Fruit fly (Drosophila melanogaster): ENCODE data around the gene CG11878.

The CG11878 gene

dm6 chr3R:25283209-25283670, 9.6 kb downstream of the CG11878 start, which contains the start of gene CG31300:
Gene CG31300, plus strand, starts transcription at chr3R:25283620.
- TF ChIP-seq psq (optimal IDR thresholded peaks at IDR 0.05) = no peak
- no peak for TF ChIP-seq h (optimal IDR thresholded peaks at IDR 0.05)
- no peak for TF ChIP-seq Sin3A (optimal IDR thresholded peaks at IDR 0.05)
- no peak for TF ChIP-seq insv (optimal IDR thresholded peaks at IDR 0.05)
- no peak for TF ChIP-seq ttk (optimal IDR thresholded peaks at IDR 0.05)
- no peak for TF ChIP-seq Myc (optimal IDR thresholded peaks at IDR 0.05)

dm6 chr3R:25285173-25285572, 11.5 kb downstream of the CG11878 start, which contains the start of gene CG31104:
Gene CG31104, plus strand, starts transcription at chr3R:25285473.
- TF ChIP-seq h (optimal IDR thresholded peaks at IDR 0.05) (no peak), Sin3A (optimal IDR thresholded peaks at IDR 0.05) (no peak), Myc (optimal IDR thresholded peaks at IDR 0.05) (no peak), psq (optimal IDR thresholded peaks at IDR 0.05) (no peak), insv (optimal IDR thresholded peaks at IDR 0.05) (no peak), ttk (optimal IDR thresholded peaks at IDR 0.05) (no peak)

DNA sequence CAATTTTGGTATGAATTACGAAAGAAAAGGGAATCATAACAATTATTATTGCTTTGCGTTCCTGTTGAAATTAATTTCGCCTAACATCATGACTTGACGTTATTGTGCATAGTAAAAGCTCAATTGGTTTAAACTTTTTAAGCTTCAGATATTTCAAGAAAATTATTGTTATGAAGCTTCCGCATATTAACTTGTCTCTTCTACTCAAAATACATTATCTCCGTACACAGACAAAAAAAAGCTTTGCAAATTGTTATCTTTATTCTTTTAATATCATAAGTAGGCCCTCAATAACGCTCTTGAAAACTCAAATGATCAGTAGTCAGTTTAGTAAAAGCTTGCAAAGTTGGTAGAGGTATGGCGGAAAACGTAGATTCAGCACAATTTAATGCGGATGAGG, 13.5 kb downstream of the CG11878 start, which contains the start of gene CG13658:
TSS of gene CG13658 (plus strand) at position 347 of the 400 bp plus-strand sequence.
- TF ChIP-seq Sin3A (optimal IDR thresholded peaks at IDR 0.05) = no peak
- no peak for TF ChIP-seq h (optimal IDR thresholded peaks at IDR 0.05)
- TF ChIP-seq insv (optimal IDR thresholded peaks at IDR 0.05) = no peak
- no peak for TF ChIP-seq ttk (optimal IDR thresholded peaks at IDR 0.05)
- TF ChIP-seq Myc (optimal IDR thresholded peaks at IDR 0.05) = no peak
- no peak for TF ChIP-seq psq (optimal IDR thresholded peaks at IDR 0.05)

DNA sequence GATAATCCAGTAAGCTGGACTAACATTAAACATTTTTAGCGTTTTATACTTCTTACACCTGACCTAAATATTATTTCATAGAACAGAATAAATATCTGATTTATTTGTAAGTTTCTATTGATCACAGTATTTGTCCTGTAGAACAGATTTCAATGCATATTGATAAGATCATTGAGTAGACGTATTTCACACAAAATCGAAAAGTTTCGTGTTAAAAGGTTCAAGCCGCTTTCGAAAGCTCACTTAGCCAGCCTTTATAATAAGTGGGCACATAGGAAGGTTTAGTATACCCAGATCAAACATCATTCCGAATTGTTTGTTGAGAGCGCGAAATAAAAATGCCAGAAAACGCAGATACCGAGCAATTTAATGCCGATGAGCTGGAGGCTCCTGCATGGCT, 16.0 kb downstream of the CG11878 start, which contains the start of gene CG11893:
TSS of gene CG11893 (plus strand) at position 301 of the 400 bp plus-strand sequence.
- TF ChIP-seq h (optimal IDR thresholded peaks at IDR 0.05) (no peak), Sin3A (optimal IDR thresholded peaks at IDR 0.05) (no peak), insv (optimal IDR thresholded peaks at IDR 0.05) (no peak), Myc (optimal IDR thresholded peaks at IDR 0.05) (no peak)

DNA sequence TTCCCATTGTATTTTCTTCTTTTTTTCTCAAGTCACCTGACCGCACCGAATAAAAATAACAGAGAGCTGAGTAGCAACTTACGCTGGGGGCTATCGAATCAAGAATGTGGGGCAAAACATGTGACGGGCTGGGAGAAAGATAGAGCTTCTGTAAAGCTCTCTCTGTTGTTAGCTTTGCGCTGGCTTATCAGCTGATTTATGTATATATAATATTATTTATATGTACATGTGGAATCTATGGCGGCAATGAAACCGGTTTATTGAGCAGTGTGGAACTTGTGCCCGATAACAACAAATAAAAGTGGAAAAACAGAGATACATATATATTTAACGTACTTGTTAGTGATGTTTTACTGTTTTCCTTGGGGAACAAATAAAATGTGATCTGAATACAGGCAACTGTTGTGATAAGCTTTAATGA, 19.2 kb downstream of the CG11878 start, which contains the start of gene CG31098:
TSS of gene CG31098 (minus strand) at position 114 of the 421 bp plus-strand sequence.
- TF ChIP-seq Myc (optimal IDR thresholded peaks at IDR 0.05) (no peak), Sin3A (optimal IDR thresholded peaks at IDR 0.05) (no peak), psq (optimal IDR thresholded peaks at IDR 0.05) (no peak), ttk (optimal IDR thresholded peaks at IDR 0.05) (no peak), insv (optimal IDR thresholded peaks at IDR 0.05) (no peak), h (optimal IDR thresholded peaks at IDR 0.05) (no peak)

DNA sequence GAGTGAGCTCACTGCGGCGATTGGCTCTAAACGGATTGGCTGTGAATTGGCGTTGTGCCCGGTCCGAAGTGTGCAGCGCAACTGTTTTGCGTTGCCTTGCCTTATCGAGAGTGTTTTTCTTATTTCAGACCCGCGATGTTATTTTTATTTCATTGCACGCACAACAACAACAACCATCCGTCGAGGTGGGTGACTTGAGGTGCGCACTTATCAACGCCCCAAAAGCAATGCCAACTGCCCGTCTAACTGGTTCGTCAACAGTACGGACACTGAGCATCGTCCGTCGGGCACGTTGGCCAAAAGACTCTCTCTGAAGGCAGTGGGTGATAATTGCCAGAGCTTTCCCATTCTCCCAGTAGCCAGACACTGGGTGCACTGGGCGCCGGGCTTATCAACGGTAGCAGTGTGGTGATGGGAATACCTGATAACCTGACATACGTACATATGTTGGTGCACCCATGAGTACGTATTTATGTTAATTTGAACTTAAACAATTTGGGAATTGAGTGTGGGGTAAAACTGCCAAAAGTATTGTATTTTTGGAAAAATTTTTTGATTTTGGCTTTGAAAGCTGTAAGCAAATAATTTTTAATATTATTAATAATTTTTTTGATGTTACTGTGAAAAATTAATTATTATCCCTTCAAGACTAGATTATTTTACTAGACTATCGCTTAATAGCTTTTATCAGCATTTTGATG, 21.8 kb downstream of the CG11878 start, which contains the start of gene CG31102:
TSS of gene CG31102 (minus strand) at position 275 of the 701 bp plus-strand sequence.
- no peak for TF ChIP-seq Sin3A (optimal IDR thresholded peaks at IDR 0.05)
- no peak for TF ChIP-seq h (optimal IDR thresholded peaks at IDR 0.05)
- TF ChIP-seq insv (optimal IDR thresholded peaks at IDR 0.05) = no peak
- TF ChIP-seq Myc (optimal IDR thresholded peaks at IDR 0.05) = no peak
- no peak for TF ChIP-seq ttk (optimal IDR thresholded peaks at IDR 0.05)
- no peak for TF ChIP-seq psq (optimal IDR thresholded peaks at IDR 0.05)

DNA sequence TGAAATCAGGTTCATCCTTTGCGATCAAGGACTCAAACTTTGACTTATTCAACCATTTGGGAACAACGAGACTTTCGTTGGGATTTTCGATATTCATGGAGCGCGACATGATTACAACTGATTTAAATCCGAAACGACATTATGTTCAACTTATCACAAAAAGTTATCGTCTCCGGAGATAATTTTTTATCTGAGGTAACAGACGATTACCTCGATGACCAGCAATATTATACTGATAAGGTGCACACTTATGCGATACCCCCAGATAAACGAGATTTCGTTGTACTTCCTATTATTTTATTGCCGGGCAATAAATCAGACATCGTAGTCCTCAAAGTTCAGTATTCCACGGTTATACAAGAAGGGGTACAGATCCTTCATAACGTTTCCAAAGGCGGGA, 24.0 kb downstream of the CG11878 start, which contains the start of gene CG31097:
TSS of gene CG31097 (minus strand) at position 101 of the 400 bp plus-strand sequence.
- no peak for TF ChIP-seq h (optimal IDR thresholded peaks at IDR 0.05)
- TF ChIP-seq ttk (optimal IDR thresholded peaks at IDR 0.05) = no peak
- no peak for TF ChIP-seq Sin3A (optimal IDR thresholded peaks at IDR 0.05)
- no peak for TF ChIP-seq insv (optimal IDR thresholded peaks at IDR 0.05)
- no peak for TF ChIP-seq Myc (optimal IDR thresholded peaks at IDR 0.05)
- TF ChIP-seq psq (optimal IDR thresholded peaks at IDR 0.05) = no peak

dm6 chr3R:25299507-25299964, 25.9 kb downstream of the CG11878 start, which contains the start of gene CG31288:
Gene CG31288, minus strand, starts transcription at chr3R:25299557.
- no peak for TF ChIP-seq Sin3A (optimal IDR thresholded peaks at IDR 0.05)
- no peak for TF ChIP-seq insv (optimal IDR thresholded peaks at IDR 0.05)
- TF ChIP-seq h (optimal IDR thresholded peaks at IDR 0.05) = no peak
- TF ChIP-seq ttk (optimal IDR thresholded peaks at IDR 0.05) = no peak
- TF ChIP-seq psq (optimal IDR thresholded peaks at IDR 0.05) = no peak
- no peak for TF ChIP-seq Myc (optimal IDR thresholded peaks at IDR 0.05)

- TF ChIP-seq Sin3A (optimal IDR thresholded peaks at IDR 0.05) = no peak
- no peak for TF ChIP-seq insv (optimal IDR thresholded peaks at IDR 0.05)
- no peak for TF ChIP-seq Myc (optimal IDR thresholded peaks at IDR 0.05)
- no peak for TF ChIP-seq psq (optimal IDR thresholded peaks at IDR 0.05)
- no peak for TF ChIP-seq ttk (optimal IDR thresholded peaks at IDR 0.05)
- TF ChIP-seq h (optimal IDR thresholded peaks at IDR 0.05) = no peak
Measured at dm6 chr3R:25300575-25300974, 26.9 kb downstream of the CG11878 start, which contains the start of gene CG13659. Gene CG13659, plus strand, starts transcription at chr3R:25300891.

DNA sequence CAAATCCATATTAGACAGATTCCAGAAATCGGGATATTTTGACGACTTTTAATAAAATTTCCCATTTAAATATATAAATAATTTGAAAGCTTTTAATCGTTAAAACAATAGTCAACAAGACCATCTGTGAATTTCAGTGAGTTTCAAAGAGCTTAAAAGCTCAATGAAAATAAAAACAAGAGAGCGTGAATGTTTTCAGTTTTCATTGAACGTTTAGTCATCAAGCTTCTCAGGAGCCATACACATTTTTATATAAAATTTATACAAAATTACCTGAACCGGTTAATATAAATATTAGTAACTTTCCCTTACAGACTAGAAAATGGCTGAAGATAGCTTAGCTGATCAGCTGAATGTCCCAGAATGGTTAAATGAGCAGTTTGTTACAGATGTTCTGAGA, 28.6 kb downstream of the CG11878 start, which contains the start of gene CG31370:
TSS of gene CG31370 (plus strand) at position 226 of the 400 bp plus-strand sequence.
- TF ChIP-seq ttk (optimal IDR thresholded peaks at IDR 0.05) (no peak), Sin3A (optimal IDR thresholded peaks at IDR 0.05) (no peak), psq (optimal IDR thresholded peaks at IDR 0.05) (no peak), Myc (optimal IDR thresholded peaks at IDR 0.05) (no peak), h (optimal IDR thresholded peaks at IDR 0.05) (no peak), insv (optimal IDR thresholded peaks at IDR 0.05) (no peak)

DNA sequence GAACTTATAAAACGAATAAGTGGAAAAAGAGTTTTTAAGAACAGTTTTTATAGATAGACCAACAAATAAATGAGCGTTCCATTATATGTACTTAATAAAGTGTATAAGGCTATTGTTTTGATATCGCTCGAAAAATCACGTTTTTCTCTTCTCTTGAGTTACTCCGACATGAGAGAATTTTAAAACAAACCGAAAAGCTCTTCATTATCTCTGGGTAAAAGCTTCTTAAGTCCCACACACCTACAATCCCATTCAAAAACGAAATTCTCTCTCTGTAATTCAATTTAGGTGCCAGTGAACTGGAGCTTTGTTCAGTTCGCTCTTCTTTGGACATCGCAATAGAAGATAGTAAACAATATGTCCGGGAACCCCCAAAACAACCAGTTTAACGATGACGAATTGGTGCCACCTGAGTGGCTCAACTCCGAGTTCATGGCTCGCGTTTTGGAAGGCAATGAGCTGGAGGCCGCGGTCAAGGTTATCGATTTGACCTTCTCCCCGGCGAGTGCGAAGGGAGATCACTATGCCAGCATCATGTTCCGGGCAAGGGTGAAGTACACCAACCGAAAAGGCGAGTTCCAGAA, 30.3 kb downstream of the CG11878 start, which contains the start of gene CG31436:
TSS of gene CG31436 (plus strand) at position 281 of the 584 bp plus-strand sequence.
- TF ChIP-seq h (optimal IDR thresholded peaks at IDR 0.05) (no peak), Sin3A (optimal IDR thresholded peaks at IDR 0.05) (no peak), psq (optimal IDR thresholded peaks at IDR 0.05) (no peak), insv (optimal IDR thresholded peaks at IDR 0.05) (no peak), Myc (optimal IDR thresholded peaks at IDR 0.05) (no peak), ttk (optimal IDR thresholded peaks at IDR 0.05) (no peak)

Data from Kc167 (cell line).